Worm (Caenorhabditis elegans) whole organism, dauer: Measurements from ENCODE around the gene F56D6.21.
"Not testable (repeated sequence)": the region's sequence is repeated elsewhere in the genome, so short reads cannot be mapped to it uniquely, and the experiment has no call there.

Experiments
- unc-62 ChIP-seq: sonication (generic microtip); optimal IDR thresholded peaks from 2 replicates; lab custom pipeline; 2017; ENCODE audit warnings: missing biosample characterization, missing genetic modification reagents, missing genetic modification characterization

The F56D6.21 gene

ce11 chrIV:3881119-3881518 is 23.6 kb upstream of the F56D6.21 start, which contains the start of the genes F37C4.8 and oac-23:
TSS of gene F37C4.8 (minus strand) at chrIV:3881219.
TSS of gene oac-23 (plus strand) at chrIV:3881441.
- TF ChIP-seq unc-62 (GFP tag; lab: Kevin White, UChicago): no peak

- no peak for TF ChIP-seq unc-62 (GFP tag; lab: Kevin White, UChicago)
Measured at ce11 chrIV:3885369-3885768, 19.4 kb upstream of the F56D6.21 start, which contains the start of gene oac-22. TSS of gene oac-22 (plus strand) at chrIV:3885669.

ce11 chrIV:3888963-3889362 is 15.8 kb upstream of the F56D6.21 start, which contains the start of gene oac-21:
TSS of gene oac-21 (plus strand) at chrIV:3889263.
- no peak for TF ChIP-seq unc-62 (GFP tag; lab: Kevin White, UChicago)

ce11 chrIV:3892027-3892426 is 12.7 kb upstream of the F56D6.21 start, which contains the start of gene F56D6.9:
TSS of gene F56D6.9 (plus strand) at chrIV:3892327.
- TF ChIP-seq unc-62 (GFP tag; lab: Kevin White, UChicago): no peak

- no peak for TF ChIP-seq unc-62 (GFP tag; lab: Kevin White, UChicago)
Measured at ce11 chrIV:3894004-3894480, 10.7 kb upstream of the F56D6.21 start, which contains the start of gene F56D6.8. TSS of gene F56D6.8 (minus strand) at chrIV:3894430.

- no peak for TF ChIP-seq unc-62 (GFP tag; lab: Kevin White, UChicago)
Measured at ce11 chrIV:3894770-3895169, 9.9 kb upstream of the F56D6.21 start, which contains the start of gene dct-8. TSS of gene dct-8 (plus strand) at chrIV:3895070.

ce11 chrIV:3899719-3900554 is 4.8 kb upstream of the F56D6.21 start, which contains the start of gene srz-62:
TSS of gene srz-62 (plus strand) at chrIV:3900504.
- no peak for TF ChIP-seq unc-62 (GFP tag; lab: Kevin White, UChicago)

ce11 chrIV:3902955-3903354 is 1.8 kb upstream of the F56D6.21 start, which contains the start of gene F56D6.6:
TSS of gene F56D6.6 (plus strand) at chrIV:3903255.
- no peak for TF ChIP-seq unc-62 (GFP tag; lab: Kevin White, UChicago)

- no peak for TF ChIP-seq unc-62 (GFP tag; lab: Kevin White, UChicago)
Measured at ce11 chrIV:3906393-3906792, 1.7 kb downstream of the F56D6.21 start, which contains the start of gene F56D6.11. TSS of gene F56D6.11 (minus strand) at chrIV:3906493.

ce11 chrIV:3907506-3908188 is 2.9 kb downstream of the F56D6.21 start, which contains the start of the genes F56D6.22 and F56D6.12:
TSS of gene F56D6.22 (minus strand) at chrIV:3907606.
TSS of gene F56D6.12 (plus strand) at chrIV:3908138.
- TF ChIP-seq unc-62 (GFP tag; lab: Kevin White, UChicago): no peak

ce11 chrIV:3909114-3909513 is 4.4 kb downstream of the F56D6.21 start, which contains the start of gene F56D6.13:
TSS of gene F56D6.13 (plus strand) at chrIV:3909414.
- TF ChIP-seq unc-62 (GFP tag; lab: Kevin White, UChicago): no peak

- TF ChIP-seq unc-62 (GFP tag; lab: Kevin White, UChicago): not testable (repeated sequence)
Measured at ce11 chrIV:3911848-3912247, 7.1 kb downstream of the F56D6.21 start, which contains the start of gene F56D6.18. TSS of gene F56D6.18 (minus strand) at chrIV:3911948.

- no peak for TF ChIP-seq unc-62 (GFP tag; lab: Kevin White, UChicago)
Measured at ce11 chrIV:3912598-3912997, 7.9 kb downstream of the F56D6.21 start, which contains the start of gene F56D6.20. TSS of gene F56D6.20 (plus strand) at chrIV:3912898.

- no peak for TF ChIP-seq unc-62 (GFP tag; lab: Kevin White, UChicago)
Measured at ce11 chrIV:3914462-3914861, 9.7 kb downstream of the F56D6.21 start, which contains the start of gene F56D6.19. TSS of gene F56D6.19 (plus strand) at chrIV:3914762.

- no peak for TF ChIP-seq unc-62 (GFP tag; lab: Kevin White, UChicago)
Measured at ce11 chrIV:3915296-3915695, 10.6 kb downstream of the F56D6.21 start, which contains the start of gene srz-20. TSS of gene srz-20 (plus strand) at chrIV:3915596.
